Fruit fly (Drosophila melanogaster) whole organism, embryonic: Measurements from ENCODE around the gene CG4404.

Source experiments
- B-H1 ChIP-seq: fragments of 200-800 bp; sonication (Bioruptor generic); IDR thresholded peaks from 3 replicates; pipeline ENCODE4 v1.3.6; 2022; ENCODE audit warnings: missing biosample characterization, missing genetic modification characterization
- Bdp1 ChIP-seq: fragments of 200-800 bp; sonication (Bioruptor generic); optimal IDR thresholded peaks from 3 replicates; lab custom pipeline; 2016; ENCODE audit warnings: missing biosample characterization, missing genetic modification characterization
- CG10654 ChIP-seq: fragments of 200-800 bp; sonication (Bioruptor generic); optimal IDR thresholded peaks from 2 replicates; lab custom pipeline; 2016; ENCODE audit warnings: missing biosample characterization, missing genetic modification characterization
- CG10979 ChIP-seq: fragments of 200-800 bp; sonication (Bioruptor generic); optimal IDR thresholded peaks from 2 replicates; lab custom pipeline; 2018; ENCODE audit warnings: missing biosample characterization, mild to moderate bottlenecking, missing genetic modification characterization, moderate library complexity
- CG11696 ChIP-seq: fragments of 200-800 bp; sonication (Bioruptor generic); IDR thresholded peaks from 2 replicates; pipeline ENCODE4 v1.3.6; 2022; ENCODE audit warnings: missing biosample characterization, missing genetic modification characterization
- CG11723 ChIP-seq: fragments of 200-800 bp; sonication (Bioruptor generic); optimal IDR thresholded peaks from 2 replicates; lab custom pipeline; 2017; ENCODE audit warnings: missing biosample characterization, mild to moderate bottlenecking, missing genetic modification characterization
- CG12155 ChIP-seq: fragments of 200-800 bp; sonication (Bioruptor generic); optimal IDR thresholded peaks from 3 replicates; lab custom pipeline; 2016; ENCODE audit warnings: missing biosample characterization, missing genetic modification characterization
- CG1233 ChIP-seq: fragments of 200-800 bp; sonication (Bioruptor generic); optimal IDR thresholded peaks from 4 replicates; lab custom pipeline; 2018; ENCODE audit warnings: missing biosample characterization, mild to moderate bottlenecking, missing genetic modification characterization
- CG12391 ChIP-seq: fragments of 200-800 bp; sonication (Bioruptor generic); optimal IDR thresholded peaks from 3 replicates; lab custom pipeline; 2018; ENCODE audit warnings: missing biosample characterization, mild to moderate bottlenecking, missing genetic modification characterization, moderate library complexity
- CG12659 ChIP-seq: fragments of 200-800 bp; sonication (Bioruptor generic); optimal IDR thresholded peaks from 3 replicates; lab custom pipeline; 2017; ENCODE audit warnings: mild to moderate bottlenecking, missing biosample characterization, missing genetic modification reagents, missing genetic modification characterization
- CG1602 ChIP-seq: fragments of 200-800 bp; sonication (Bioruptor generic); optimal IDR thresholded peaks from 3 replicates; lab custom pipeline; 2016; ENCODE audit warnings: missing biosample characterization, missing genetic modification characterization
- CG16863 ChIP-seq: fragments of 200-800 bp; sonication (Bioruptor generic); optimal IDR thresholded peaks from 3 replicates; lab custom pipeline; 2016; ENCODE audit warnings: missing biosample characterization, missing genetic modification characterization
- CG17328 ChIP-seq: fragments of 200-800 bp; sonication (Bioruptor generic); IDR thresholded peaks from 2 replicates; pipeline ENCODE4 v1.3.6; 2022; ENCODE audit warnings: missing biosample characterization, missing genetic modification characterization
- CG17361 ChIP-seq: fragments of 200-800 bp; sonication (Bioruptor generic); IDR thresholded peaks from 3 replicates; pipeline ENCODE4 v1.3.6; 2022; ENCODE audit warnings: missing biosample characterization, missing genetic modification characterization
- CG2712 ChIP-seq: fragments of 200-800 bp; optimal IDR thresholded peaks from 3 replicates; lab custom pipeline; 2019; ENCODE audit warnings: missing biosample characterization, mild to moderate bottlenecking, missing genetic modification characterization, moderate library complexity
- CG31388 ChIP-seq: fragments of 200-800 bp; sonication (Bioruptor generic); optimal IDR thresholded peaks from 2 replicates; lab custom pipeline; 2016; ENCODE audit warnings: missing biosample characterization, missing genetic modification characterization
- CG4282 ChIP-seq: fragments of 200-800 bp; sonication (Bioruptor generic); optimal IDR thresholded peaks from 2 replicates; lab custom pipeline; 2016; ENCODE audit warnings: missing biosample characterization, missing genetic modification characterization
- CG4820 ChIP-seq: fragments of 200-800 bp; sonication (Bioruptor generic); optimal IDR thresholded peaks from 3 replicates; lab custom pipeline; 2016; ENCODE audit warnings: missing biosample characterization, missing genetic modification characterization
- CG6272 ChIP-seq: fragments of 200-800 bp; sonication (Bioruptor generic); IDR thresholded peaks from 2 replicates; pipeline ENCODE4 v1.3.6; 2022; ENCODE audit warnings: missing biosample characterization, missing genetic modification characterization
- CG7271 ChIP-seq: fragments of 200-800 bp; sonication (Bioruptor generic); optimal IDR thresholded peaks from 2 replicates; lab custom pipeline; 2018; ENCODE audit warnings: missing biosample characterization, mild to moderate bottlenecking, missing genetic modification characterization, moderate library complexity
- CG8944 ChIP-seq: fragments of 200-800 bp; sonication (Bioruptor generic); optimal IDR thresholded peaks from 3 replicates; lab custom pipeline; 2016; ENCODE audit warnings: missing biosample characterization, missing genetic modification characterization
- D ChIP-seq, 2 experiments: fragments of 200-800 bp in 1 of 2; fragments of >200 bp in 1 of 2; sonication (Bioruptor generic) in 1 of 2; optimal IDR thresholded peaks; 2 replicates in 1 of 2; 3 replicates in 1 of 2; lab custom pipeline; 2017; ENCODE audit warnings: mild to moderate bottlenecking in 1 of 2, missing biosample characterization in 1 of 2, missing genetic modification characterization in 1 of 2, missing genetic modification reagents in 1 of 2
- Doc2 ChIP-seq: fragments of 200-800 bp; sonication (Bioruptor generic); IDR thresholded peaks from 2 replicates; pipeline ENCODE4 v1.3.6; 2022; ENCODE audit warnings: missing biosample characterization, missing genetic modification characterization
- E2f2 ChIP-seq: fragments of 200-800 bp; sonication (Bioruptor generic); IDR thresholded peaks from 2 replicates; pipeline ENCODE4 v1.3.6; 2022; ENCODE audit warnings: missing biosample characterization, missing genetic modification characterization
- ERR ChIP-seq: fragments of 200-800 bp; sonication (Bioruptor generic); optimal IDR thresholded peaks from 2 replicates; lab custom pipeline; 2016; ENCODE audit warnings: missing biosample characterization, missing genetic modification characterization
- MESR4 ChIP-seq: fragments of 200-800 bp; sonication (Bioruptor generic); optimal IDR thresholded peaks from 2 replicates; lab custom pipeline; 2018; ENCODE audit warnings: missing biosample characterization, mild to moderate bottlenecking, missing genetic modification characterization, moderate library complexity
- Mad ChIP-seq: fragments of 200-800 bp; sonication (Bioruptor generic); optimal IDR thresholded peaks from 2 replicates; lab custom pipeline; 2016; ENCODE audit warnings: missing biosample characterization, missing genetic modification characterization
- Meics ChIP-seq: fragments of 200-800 bp; sonication (Bioruptor generic); optimal IDR thresholded peaks from 2 replicates; lab custom pipeline; 2017; ENCODE audit warnings: missing biosample characterization, mild to moderate bottlenecking, missing genetic modification characterization
- NK7.1 ChIP-seq: fragments of 200-800 bp; sonication (Bioruptor generic); optimal IDR thresholded peaks from 3 replicates; lab custom pipeline; 2016; ENCODE audit warnings: missing biosample characterization, missing genetic modification characterization
- Six4 ChIP-seq: fragments of 200-800 bp; sonication (Bioruptor generic); optimal IDR thresholded peaks from 2 replicates; lab custom pipeline; 2016; ENCODE audit warnings: missing biosample characterization, missing genetic modification characterization
- Xrp1 ChIP-seq: fragments of 200-800 bp; sonication (Bioruptor generic); IDR thresholded peaks from 2 replicates; pipeline ENCODE4 v1.3.6; 2022; ENCODE audit warnings: missing biosample characterization, missing genetic modification characterization
- chinmo ChIP-seq: fragments of 200-800 bp; sonication (Bioruptor generic); IDR thresholded peaks from 4 replicates; pipeline ENCODE4 v1.3.6; 2022; ENCODE audit warnings: missing biosample characterization, missing genetic modification characterization; ENCODE audit not compliant: partially characterized antibody
- da ChIP-seq: fragments of 200-800 bp; sonication (Bioruptor generic); optimal IDR thresholded peaks from 2 replicates; lab custom pipeline; 2016; ENCODE audit warnings: missing biosample characterization, missing genetic modification characterization
- dimm ChIP-seq: fragments of 200-800 bp; sonication (Bioruptor generic); IDR thresholded peaks from 2 replicates; pipeline ENCODE4 v1.3.6; 2022; ENCODE audit warnings: missing biosample characterization, missing genetic modification characterization
- dmrt11E ChIP-seq: fragments of 200-800 bp; sonication (Bioruptor generic); optimal IDR thresholded peaks from 3 replicates; lab custom pipeline; 2018; ENCODE audit warnings: missing biosample characterization, mild to moderate bottlenecking, missing genetic modification characterization, moderate library complexity
- esg ChIP-seq: fragments of 200-800 bp; sonication (Bioruptor generic); conservative IDR thresholded peaks from 2 replicates; pipeline ENCODE4 v1.3.6; 2022; ENCODE audit warnings: missing biosample characterization, missing genetic modification characterization
- gsb ChIP-seq: fragments of 200-800 bp; sonication (Bioruptor generic); IDR thresholded peaks from 2 replicates; pipeline ENCODE4 v1.3.6; 2022; ENCODE audit warnings: missing biosample characterization, missing genetic modification characterization
- gt ChIP-seq: fragments of 200-800 bp; sonication (Bioruptor generic); IDR thresholded peaks from 2 replicates; pipeline ENCODE4 v1.3.6; 2022; ENCODE audit warnings: missing biosample characterization, missing genetic modification characterization
- jigr1 ChIP-seq: fragments of 200-800 bp; sonication (Bioruptor generic); IDR thresholded peaks from 3 replicates; pipeline ENCODE4 v1.3.6; 2022; ENCODE audit warnings: missing biosample characterization, missing genetic modification characterization
- jing ChIP-seq: fragments of 200-800 bp; sonication (Bioruptor generic); optimal IDR thresholded peaks from 2 replicates; lab custom pipeline; 2018; ENCODE audit warnings: missing biosample characterization, mild to moderate bottlenecking, missing genetic modification characterization
- lmd ChIP-seq: fragments of 200-800 bp; sonication (Bioruptor generic); IDR thresholded peaks from 2 replicates; pipeline ENCODE4 v1.3.6; 2022; ENCODE audit warnings: missing biosample characterization, missing genetic modification characterization
- nau ChIP-seq: fragments of 200-800 bp; sonication (Bioruptor generic); optimal IDR thresholded peaks from 3 replicates; lab custom pipeline; 2017; ENCODE audit warnings: missing biosample characterization, mild to moderate bottlenecking, missing genetic modification characterization, missing genetic modification reagents
- pnt ChIP-seq: fragments of 200-800 bp; sonication (Bioruptor generic); optimal IDR thresholded peaks from 3 replicates; lab custom pipeline; 2016; ENCODE audit warnings: missing biosample characterization, missing genetic modification characterization
- prd ChIP-seq, 3 experiments: fragments of >200 bp in 2 of 3; fragments of 200-800 bp in 1 of 3; sonication (Bioruptor generic) in 1 of 3; optimal IDR thresholded peaks in 2 of 3; IDR thresholded peaks in 1 of 3; 2 replicates in 2 of 3; 3 replicates in 1 of 3; pipeline versions ENCODE4 v1.3.6 to Lab custom; 2017 to 2022; ENCODE audit warnings: missing biosample characterization in 1 of 3, missing genetic modification characterization in 1 of 3
- ro ChIP-seq: fragments of 200-800 bp; sonication (Bioruptor generic); IDR thresholded peaks from 2 replicates; pipeline ENCODE4 v1.3.6; 2022; ENCODE audit warnings: missing biosample characterization, missing genetic modification characterization
- row ChIP-seq: fragments of 200-800 bp; sonication (Bioruptor generic); IDR thresholded peaks from 3 replicates; pipeline ENCODE4 v1.3.6; 2022; ENCODE audit warnings: missing biosample characterization, missing genetic modification characterization
- run ChIP-seq: fragments of 200-800 bp; sonication (Bioruptor generic); optimal IDR thresholded peaks from 3 replicates; lab custom pipeline; 2018; ENCODE audit warnings: missing biosample characterization, mild to moderate bottlenecking, missing genetic modification characterization
- sob ChIP-seq: fragments of 200-800 bp; sonication (Bioruptor generic); IDR thresholded peaks from 2 replicates; pipeline ENCODE4 v1.3.6; 2022; ENCODE audit warnings: missing biosample characterization, missing genetic modification characterization
- sr ChIP-seq: fragments of 200-800 bp; sonication (Bioruptor generic); IDR thresholded peaks from 3 replicates; pipeline ENCODE4 v1.3.6; 2022; ENCODE audit warnings: missing biosample characterization, missing genetic modification characterization
- vfl ChIP-seq: fragments of 200-800 bp; sonication (Bioruptor generic); optimal IDR thresholded peaks from 2 replicates; lab custom pipeline; 2016; ENCODE audit warnings: missing biosample characterization, missing genetic modification characterization
- vnd ChIP-seq: fragments of 200-800 bp; sonication (Bioruptor generic); IDR thresholded peaks from 3 replicates; pipeline ENCODE4 v1.3.6; 2022; ENCODE audit warnings: missing biosample characterization, missing genetic modification characterization; ENCODE audit not compliant: partially characterized antibody
- wek ChIP-seq: fragments of 200-800 bp; sonication (Bioruptor generic); optimal IDR thresholded peaks from 3 replicates; lab custom pipeline; 2018; ENCODE audit warnings: missing biosample characterization, mild to moderate bottlenecking, missing genetic modification characterization, moderate library complexity

The CG4404 gene

DNA sequence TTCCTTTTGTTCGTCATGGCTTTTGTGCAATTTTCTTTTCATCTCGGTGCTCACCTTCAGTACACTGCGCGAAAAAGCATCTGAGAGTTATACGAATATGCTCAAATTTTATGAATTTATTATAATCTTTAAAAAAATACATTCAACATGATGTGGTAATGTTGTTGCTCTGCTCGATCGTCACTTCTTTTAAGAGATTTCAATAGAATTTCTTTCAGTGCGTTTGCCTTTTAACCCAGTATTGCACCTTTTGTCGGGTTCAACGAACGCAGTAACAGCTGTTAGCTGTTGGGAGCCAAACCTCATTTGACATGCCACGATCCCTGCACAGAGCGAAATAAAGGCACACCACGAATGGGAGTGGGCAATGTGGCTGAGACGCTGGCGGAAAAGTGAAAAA lies 34.1 kb upstream of the CG4404 start (continued):
- no peak for TF ChIP-seq jigr1 (GFP tag; lab: Robert Waterston, UW)
- no peak for TF ChIP-seq CG4282
- TF ChIP-seq Xrp1 (GFP tag; lab: Robert Waterston, UW) = peak; percentile 55
- TF ChIP-seq dmrt11E (tag; lab: Kevin White, UChicago) = peak; percentile 62
- no peak for TF ChIP-seq gt (GFP tag; lab: Robert Waterston, UW)
- no peak for TF ChIP-seq pnt (GFP tag; lab: Kevin White, UChicago)
- no peak for TF ChIP-seq E2f2 (GFP tag; lab: Robert Waterston, UW)
- TF ChIP-seq CG2712 (tag; lab: Kevin White, UChicago) = peak; percentile 45
- TF ChIP-seq B-H1 (GFP tag; lab: Robert Waterston, UW) = no peak
- TF ChIP-seq CG11723 (GFP tag; lab: Kevin White, UChicago) = no peak
- no peak for TF ChIP-seq CG1233 (GFP tag; lab: Kevin White, UChicago)
- no peak for TF ChIP-seq row (GFP tag; lab: Robert Waterston, UW)
- no peak for TF ChIP-seq Six4 (GFP tag; lab: Kevin White, UChicago)
- TF ChIP-seq CG1602 (GFP tag; lab: Kevin White, UChicago) = no peak
- TF ChIP-seq jing (GFP tag; lab: Kevin White, UChicago) = no peak
- peak; percentile 49 for TF ChIP-seq CG10979 (tag; lab: Kevin White, UChicago)
- no peak for TF ChIP-seq CG12155 (GFP tag; lab: Kevin White, UChicago)
- TF ChIP-seq vnd = no peak
- no peak for TF ChIP-seq NK7.1
- TF ChIP-seq chinmo (GFP tag; lab: Robert Waterston, UW) = no peak
- TF ChIP-seq Doc2 = no peak
- no peak for TF ChIP-seq CG11696
- TF ChIP-seq sob (GFP tag; lab: Robert Waterston, UW) = no peak
- no peak for TF ChIP-seq CG6272 (GFP tag; lab: Robert Waterston, UW)
- no peak for TF ChIP-seq CG31388 (GFP tag; lab: Kevin White, UChicago)
- TF ChIP-seq Bdp1 (GFP tag; lab: Kevin White, UChicago) = no peak
- TF ChIP-seq MESR4 (GFP tag; lab: Kevin White, UChicago) = no peak
- TF ChIP-seq lmd (GFP tag; lab: Robert Waterston, UW) = no peak
- TF ChIP-seq CG4820 = no peak
- TF ChIP-seq da (GFP tag; lab: Kevin White, UChicago) = no peak
- no peak for TF ChIP-seq CG10654 (GFP tag; lab: Kevin White, UChicago)
- TF ChIP-seq CG7271 (tag; lab: Kevin White, UChicago) = no peak
- TF ChIP-seq CG12391 = peak; percentile 29
- no peak for TF ChIP-seq wek
- TF ChIP-seq CG8944 (GFP tag; lab: Kevin White, UChicago) = no peak
- no peak for TF ChIP-seq sr (GFP tag; lab: Robert Waterston, UW)
- TF ChIP-seq vfl (GFP tag; lab: Kevin White, UChicago) = no peak
- TF ChIP-seq ro (GFP tag; lab: Robert Waterston, UW) = no peak
- 0 out of 3 replicates have a peak, but pooled peaks have one; percentile 20 for TF ChIP-seq CG17361 (GFP tag; lab: Robert Waterston, UW)
- TF ChIP-seq CG16863 (GFP tag; lab: Kevin White, UChicago) = no peak
- no peak for TF ChIP-seq nau (GFP tag; lab: Kevin White, UChicago)
- TF ChIP-seq dimm (GFP tag; lab: Robert Waterston, UW) = no peak
- TF ChIP-seq Mad = no peak
- TF ChIP-seq ERR (GFP tag; lab: Kevin White, UChicago) = no peak
- TF ChIP-seq D (optimal IDR thresholded peaks at IDR 0.05; lab: Kevin White, UChicago) = no peak
- peak; percentile 22 for TF ChIP-seq D (GFP tag; optimal IDR thresholded peaks at IDR 0.05; lab: Kevin White, UChicago)
- TF ChIP-seq Meics (GFP tag; lab: Kevin White, UChicago) = no peak
- no peak for TF ChIP-seq run (tag; lab: Kevin White, UChicago)
- TF ChIP-seq esg (GFP tag; lab: Robert Waterston, UW) = no peak
- no peak for TF ChIP-seq gsb
- no peak for TF ChIP-seq prd (optimal IDR thresholded peaks at IDR 0.05; lab: Kevin White, UChicago)
- peak; percentile 86 for TF ChIP-seq prd (GFP tag; IDR thresholded peaks at IDR 0.05; lab: Robert Waterston, UW)
- no peak for TF ChIP-seq CG12659 (GFP tag; lab: Kevin White, UChicago)
- peak; percentile 57 for TF ChIP-seq CG17328 (GFP tag; lab: Robert Waterston, UW)
